Worm (Caenorhabditis elegans) whole organism, late embryonic: ENCODE data around the gene T25B9.5.

Experiments used
- T23F11.4 ChIP-seq: fragments of 200-800 bp; sonication (Bioruptor generic); optimal IDR thresholded peaks from 2 replicates; lab custom pipeline; 2018; ENCODE audit warnings: mild to moderate bottlenecking, missing genetic modification characterization, missing compliant biosample characterization
- Y22D7AL.16 ChIP-seq: sonication (generic microtip); optimal IDR thresholded peaks from 2 replicates; lab custom pipeline; 2016; ENCODE audit warnings: missing genetic modification characterization, missing compliant biosample characterization
- ceh-14 ChIP-seq: sonication (generic microtip); optimal IDR thresholded peaks from 2 replicates; lab custom pipeline; 2016; ENCODE audit warnings: missing genotype, missing genetic modification characterization, missing compliant biosample characterization
- ceh-18 ChIP-seq: sonication (generic microtip); optimal IDR thresholded peaks from 2 replicates; lab custom pipeline; 2016; ENCODE audit warnings: missing genetic modification characterization, missing compliant biosample characterization
- ceh-19 ChIP-seq: fragments of 200-800 bp; sonication (Bioruptor generic); optimal IDR thresholded peaks from 2 replicates; lab custom pipeline; 2018; ENCODE audit warnings: mild to moderate bottlenecking, missing genetic modification characterization, missing compliant biosample characterization
- ceh-2 ChIP-seq: sonication (generic microtip); optimal IDR thresholded peaks from 2 replicates; lab custom pipeline; 2016; ENCODE audit warnings: missing genotype, missing genetic modification characterization, missing compliant biosample characterization
- ceh-24 ChIP-seq: sonication (generic microtip); optimal IDR thresholded peaks from 2 replicates; lab custom pipeline; 2016; ENCODE audit warnings: mild to moderate bottlenecking, missing genetic modification characterization, missing compliant biosample characterization
- dmd-4 ChIP-seq: sonication (generic microtip); optimal IDR thresholded peaks from 2 replicates; lab custom pipeline; 2016; ENCODE audit warnings: borderline replicate concordance, missing genetic modification characterization, missing compliant biosample characterization
- dve-1 ChIP-seq: sonication (generic microtip); optimal IDR thresholded peaks from 2 replicates; lab custom pipeline; 2017; ENCODE audit warnings: antibody characterized with exemption, mild to moderate bottlenecking, missing genetic modification characterization, missing compliant biosample characterization
- elt-4 ChIP-seq: sonication (generic microtip); optimal IDR thresholded peaks from 2 replicates; lab custom pipeline; 2016; ENCODE audit warnings: missing genetic modification characterization, missing compliant biosample characterization
- fkh-10 ChIP-seq: fragments of 150-350 bp; optimal IDR thresholded peaks from 2 replicates; lab custom pipeline; 2014; ENCODE audit warnings: missing biosample characterization, missing genetic modification reagents, missing genetic modification characterization
- hlh-13 ChIP-seq: fragments of 200-800 bp; sonication (Bioruptor generic); optimal IDR thresholded peaks from 2 replicates; lab custom pipeline; 2018; ENCODE audit warnings: mild to moderate bottlenecking, missing genetic modification characterization, missing compliant biosample characterization
- hlh-15 ChIP-seq: sonication (generic microtip); optimal IDR thresholded peaks from 2 replicates; lab custom pipeline; 2016; ENCODE audit warnings: missing genetic modification characterization, missing compliant biosample characterization
- hlh-30 ChIP-seq: sonication (generic microtip); optimal IDR thresholded peaks from 2 replicates; lab custom pipeline; 2017; ENCODE audit warnings: antibody characterized with exemption, missing genetic modification characterization, missing compliant biosample characterization; ENCODE audit not compliant: insufficient read depth
- hlh-6 ChIP-seq: sonication (generic microtip); optimal IDR thresholded peaks from 2 replicates; lab custom pipeline; 2016; ENCODE audit warnings: missing genotype, missing genetic modification characterization, missing compliant biosample characterization
- hlh-8 ChIP-seq: sonication (generic microtip); optimal IDR thresholded peaks from 2 replicates; lab custom pipeline; 2016; ENCODE audit warnings: missing genotype, missing genetic modification characterization, missing compliant biosample characterization
- lin-11 ChIP-seq: fragments of 200-800 bp; sonication (Bioruptor generic); optimal IDR thresholded peaks from 2 replicates; lab custom pipeline; 2018; ENCODE audit warnings: mild to moderate bottlenecking, missing genetic modification characterization, missing compliant biosample characterization
- nhr-11 ChIP-seq: fragments of 150-350 bp; optimal IDR thresholded peaks from 2 replicates; lab custom pipeline; 2014; ENCODE audit warnings: missing biosample characterization, missing genetic modification characterization
- nhr-232 ChIP-seq: sonication (generic microtip); optimal IDR thresholded peaks from 2 replicates; lab custom pipeline; 2016; ENCODE audit warnings: missing genetic modification characterization, missing compliant biosample characterization
- npax-4 ChIP-seq: sonication (generic microtip); optimal IDR thresholded peaks from 2 replicates; lab custom pipeline; 2016; ENCODE audit warnings: missing genetic modification characterization, missing compliant biosample characterization
- odd-2 ChIP-seq: sonication (generic microtip); optimal IDR thresholded peaks from 2 replicates; lab custom pipeline; 2017; ENCODE audit warnings: antibody characterized with exemption, mild to moderate bottlenecking, missing genetic modification characterization, missing compliant biosample characterization
- pag-3 ChIP-seq: sonication (generic microtip); optimal IDR thresholded peaks from 2 replicates; lab custom pipeline; 2016; ENCODE audit warnings: missing compliant biosample characterization, missing genetic modification characterization, borderline replicate concordance
- pat-9 ChIP-seq: fragments of 200-800 bp; sonication (Bioruptor generic); optimal IDR thresholded peaks from 2 replicates; lab custom pipeline; 2018; ENCODE audit warnings: mild to moderate bottlenecking, missing genetic modification characterization, moderate library complexity, missing compliant biosample characterization
- pha-4 ChIP-seq: fragments of 150-350 bp; optimal IDR thresholded peaks from 2 replicates; lab custom pipeline; 2018; ENCODE audit warnings: missing biosample characterization, missing genetic modification reagents, missing genetic modification characterization
- ref-2 ChIP-seq: sonication (generic microtip); optimal IDR thresholded peaks from 2 replicates; lab custom pipeline; 2016; ENCODE audit warnings: missing genetic modification characterization, missing compliant biosample characterization
- rnt-1 ChIP-seq: sonication (generic microtip); optimal IDR thresholded peaks from 2 replicates; lab custom pipeline; 2016; ENCODE audit warnings: missing genetic modification characterization, missing compliant biosample characterization
- sdc-2 ChIP-seq: sonication (generic microtip); optimal IDR thresholded peaks from 2 replicates; lab custom pipeline; 2016; ENCODE audit warnings: missing genotype, missing genetic modification characterization, missing compliant biosample characterization
- sox-2 ChIP-seq: fragments of 200-800 bp; sonication (Bioruptor generic); IDR thresholded peaks from 2 replicates; pipeline ENCODE4 v1.3.6; 2022; ENCODE audit warnings: missing genetic modification reagents, missing genetic modification characterization, missing compliant biosample characterization
- sox-4 ChIP-seq: sonication (generic microtip); optimal IDR thresholded peaks from 2 replicates; lab custom pipeline; 2017; ENCODE audit warnings: mild to moderate bottlenecking, missing genetic modification characterization, inconsistent platforms, missing compliant biosample characterization
- syd-9 ChIP-seq: sonication (generic microtip); optimal IDR thresholded peaks from 2 replicates; lab custom pipeline; 2016; ENCODE audit warnings: mild to moderate bottlenecking, missing genetic modification characterization, moderate library complexity, missing compliant biosample characterization
- tbx-7 ChIP-seq: sonication (generic microtip); optimal IDR thresholded peaks from 2 replicates; lab custom pipeline; 2016; ENCODE audit warnings: missing genotype, missing genetic modification characterization, missing compliant biosample characterization
- ttx-3 ChIP-seq: sonication (generic microtip); optimal IDR thresholded peaks from 2 replicates; lab custom pipeline; 2016; ENCODE audit warnings: missing genetic modification reagents, missing genetic modification characterization, missing compliant biosample characterization
- unc-55 ChIP-seq: sonication (generic microtip); optimal IDR thresholded peaks from 2 replicates; lab custom pipeline; 2017; ENCODE audit warnings: missing biosample characterization, missing genetic modification reagents, missing genetic modification characterization
- ztf-16 ChIP-seq: sonication (generic microtip); optimal IDR thresholded peaks from 2 replicates; lab custom pipeline; 2017; ENCODE audit warnings: missing genetic modification characterization, missing compliant biosample characterization

T25B9.5 gene

DNA sequence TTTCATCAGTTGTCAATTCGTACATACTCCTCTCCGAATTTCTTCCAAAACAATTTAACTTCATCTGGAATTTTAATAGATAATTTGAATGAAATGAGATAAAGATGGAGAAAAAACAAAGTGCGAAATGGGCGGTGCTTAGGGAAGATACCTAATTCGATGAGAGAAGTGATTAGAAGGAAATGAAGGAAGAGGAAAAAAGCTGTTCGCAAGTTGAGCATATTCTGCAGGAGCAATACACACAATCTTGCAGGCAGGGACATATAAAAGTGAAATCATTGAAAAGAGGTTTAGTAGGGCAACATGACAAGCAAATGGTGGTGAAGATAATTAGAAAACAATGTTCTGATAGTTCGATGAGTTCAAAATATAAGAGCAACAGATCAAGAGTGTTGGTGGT, 42.9 kb downstream of the T25B9.5 start, which contains the start of gene glb-21:
Gene glb-21 (minus strand): TSS at position 66 of the 400 bp plus-strand sequence.
- no peak for TF ChIP-seq rnt-1 (tag; lab: Kevin White, UChicago)
- TF ChIP-seq sdc-2 (tag; lab: Kevin White, UChicago) = no peak
- no peak for TF ChIP-seq ceh-18 (tag; lab: Kevin White, UChicago)
- no peak for TF ChIP-seq hlh-30 (tag; lab: Kevin White, UChicago)
- TF ChIP-seq dmd-4 (tag; lab: Kevin White, UChicago) = no peak
- no peak for TF ChIP-seq pat-9 (tag; lab: Kevin White, UChicago)
- TF ChIP-seq tbx-7 (tag; lab: Kevin White, UChicago) = no peak
- no peak for TF ChIP-seq fkh-10
- TF ChIP-seq elt-4 (tag; lab: Kevin White, UChicago) = no peak
- TF ChIP-seq hlh-15 (tag; lab: Kevin White, UChicago) = no peak
- no peak for TF ChIP-seq ceh-14 (tag; lab: Kevin White, UChicago)
- TF ChIP-seq sox-4 (tag; lab: Kevin White, UChicago) = no peak
- no peak for TF ChIP-seq unc-55 (GFP tag; lab: Kevin White, UChicago)
- no peak for TF ChIP-seq Y22D7AL.16 (tag; lab: Kevin White, UChicago)
- TF ChIP-seq pha-4 (tag; lab: Kevin White, UChicago) = no peak
- TF ChIP-seq npax-4 (tag; lab: Kevin White, UChicago) = no peak
- TF ChIP-seq sox-2 (GFP tag; lab: Robert Waterston, UW) = no peak

- TF ChIP-seq T23F11.4 (GFP tag; lab: Kevin White, UChicago) (no peak), ref-2 (tag; lab: Kevin White, UChicago) (no peak), fkh-10 (no peak), elt-4 (tag; lab: Kevin White, UChicago) (no peak), nhr-232 (tag; lab: Kevin White, UChicago) (no peak)
Observed at ce11 chrIV:10706090-10706489, 48.5 kb downstream of the T25B9.5 start, which contains the start of gene R102.6. TSS of gene R102.6 (minus strand) at chrIV:10706190.

DNA sequence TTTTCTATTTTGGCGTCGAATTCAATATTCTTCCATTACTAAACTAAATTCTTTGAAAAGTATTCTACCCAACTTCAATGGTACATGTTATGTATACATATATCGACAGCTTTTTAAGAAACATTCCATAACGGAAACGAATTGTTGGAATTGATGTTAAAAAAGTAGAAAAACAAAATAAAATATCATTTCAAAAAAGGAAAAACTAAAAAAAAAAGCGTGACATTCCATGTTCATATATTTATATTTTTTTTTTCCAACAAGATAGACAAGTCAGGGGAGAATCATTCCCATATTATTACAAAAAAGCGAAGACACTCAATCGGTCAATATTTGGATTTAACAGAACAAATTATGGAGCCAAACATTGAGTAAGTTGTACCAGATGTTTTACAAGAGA, 49.4 kb downstream of the T25B9.5 start, which contains the start of gene R102.10:
Gene R102.10 (plus strand): TSS at position 301 of the 400 bp plus-strand sequence.
- TF ChIP-seq ceh-14 (tag; lab: Kevin White, UChicago) = no peak
- TF ChIP-seq syd-9 (tag; lab: Kevin White, UChicago) = no peak
- no peak for TF ChIP-seq dve-1 (tag; lab: Kevin White, UChicago)
- TF ChIP-seq hlh-6 (tag; lab: Kevin White, UChicago) = no peak
- no peak for TF ChIP-seq hlh-13 (GFP tag; lab: Kevin White, UChicago)
- no peak for TF ChIP-seq lin-11
- TF ChIP-seq pha-4 (tag; lab: Kevin White, UChicago) = no peak
- TF ChIP-seq hlh-8 = no peak
- TF ChIP-seq ttx-3 (tag; lab: Kevin White, UChicago) = no peak
- TF ChIP-seq pag-3 (tag; lab: Kevin White, UChicago) = no peak
- TF ChIP-seq nhr-11 (tag; lab: Kevin White, UChicago) = no peak
- no peak for TF ChIP-seq ceh-19
- TF ChIP-seq ceh-2 (tag; lab: Kevin White, UChicago) = no peak
- no peak for TF ChIP-seq odd-2 (tag; lab: Kevin White, UChicago)
- TF ChIP-seq ztf-16 (tag; lab: Kevin White, UChicago) = no peak
- TF ChIP-seq unc-55 (GFP tag; lab: Kevin White, UChicago) = no peak
- no peak for TF ChIP-seq Y22D7AL.16 (tag; lab: Kevin White, UChicago)
- no peak for TF ChIP-seq ceh-24 (tag; lab: Kevin White, UChicago)
- TF ChIP-seq, all 69 proteins: peak for 0
